Fruit fly (Drosophila melanogaster): ENCODE measurements around the gene CG7824.

- no peak for TF ChIP-seq CG12605 (GFP tag; IDR thresholded peaks at IDR 0.05)
- TF ChIP-seq CG17806 (tag; optimal IDR thresholded peaks at IDR 0.05), result no peak
- TF ChIP-seq fd96Ca (GFP tag; IDR thresholded peaks at IDR 0.05), result no peak
- no peak for TF ChIP-seq CG8301 (tag; optimal IDR thresholded peaks at IDR 0.05)
- no peak for TF ChIP-seq CG14655 (GFP tag; optimal IDR thresholded peaks at IDR 0.05)
- no peak for TF ChIP-seq CG34367 (tag; optimal IDR thresholded peaks at IDR 0.05)
- TF ChIP-seq Pif1B (GFP tag; optimal IDR thresholded peaks at IDR 0.05), result no peak
- no peak for TF ChIP-seq CG32121 (GFP tag; IDR thresholded peaks at IDR 0.05)
- TF ChIP-seq CG8159 (tag; optimal IDR thresholded peaks at IDR 0.05), result no peak
- no peak for TF ChIP-seq Pif1A (GFP tag; optimal IDR thresholded peaks at IDR 0.05)
Measured at dm6 chr3R:29899635-29900034, 40.9 kb upstream of the CG7824 start.
